Fruit fly (Drosophila melanogaster) whole organism, adult: ENCODE measurements around the gene alpha-Est6.

Experiments
- CG12768 ChIP-seq: fragments of 200-800 bp; sonication (Bioruptor generic); optimal IDR thresholded peaks from 2 replicates; lab custom pipeline; 2017; ENCODE audit warnings: missing biosample characterization, missing genetic modification characterization, mild to moderate bottlenecking, moderate library complexity, missing genetic modification reagents
- CG1620 ChIP-seq: fragments of 200-800 bp; sonication (Bioruptor generic); optimal IDR thresholded peaks from 2 replicates; lab custom pipeline; 2016; ENCODE audit warnings: missing biosample characterization, missing genetic modification characterization
- CG33017 ChIP-seq: fragments of 200-800 bp; sonication (Bioruptor generic); optimal IDR thresholded peaks from 2 replicates; lab custom pipeline; 2018; ENCODE audit warnings: missing biosample characterization, mild to moderate bottlenecking, missing genetic modification characterization, moderate library complexity
- CG7101 ChIP-seq: fragments of 200-800 bp; sonication (Bioruptor generic); optimal IDR thresholded peaks from 2 replicates; lab custom pipeline; 2018; ENCODE audit warnings: missing biosample characterization, mild to moderate bottlenecking, missing genetic modification characterization, moderate library complexity
- Crg-1 ChIP-seq: fragments of 200-800 bp; sonication (Bioruptor generic); optimal IDR thresholded peaks from 2 replicates; lab custom pipeline; 2016; ENCODE audit warnings: missing biosample characterization, missing genetic modification characterization
- bab1 ChIP-seq: fragments of 200-800 bp; sonication (Bioruptor generic); optimal IDR thresholded peaks from 3 replicates; lab custom pipeline; 2019; ENCODE audit warnings: missing biosample characterization, mild to moderate bottlenecking, missing genetic modification characterization, moderate library complexity
- cnc ChIP-seq, 2 experiments: fragments of >200 bp; optimal IDR thresholded peaks; 2 replicates each; lab custom pipeline; 2017
- kay ChIP-seq: fragments of 200-800 bp; sonication (Bioruptor generic); peaks from one replicate; lab custom pipeline; 2016; ENCODE audit warnings: missing biosample characterization, missing genetic modification characterization, borderline replicate concordance

dm6 chr3R:7506314-7506988 is 22.1 kb downstream of the alpha-Est6 start:
- TF ChIP-seq kay (GFP tag; lab: Kevin White, UChicago) (peak; percentile 74), bab1 (GFP tag; lab: Kevin White, UChicago) (no peak), CG1620 (GFP tag; lab: Kevin White, UChicago) (no peak), CG7101 (peak; percentile 2), cnc (optimal IDR thresholded peaks at IDR 0.05; lab: Kevin White, UChicago) (no peak), Crg-1 (GFP tag; lab: Kevin White, UChicago) (no peak), CG12768 (GFP tag; lab: Kevin White, UChicago) (no peak), CG33017 (tag; lab: Kevin White, UChicago) (no peak)
